Fruit fly (Drosophila melanogaster) whole organism, embryonic: Measurements from ENCODE around the gene CG32483.

Experiments
- Antp ChIP-seq: fragments of 200-800 bp; sonication (Bioruptor generic); optimal IDR thresholded peaks from 3 replicates; lab custom pipeline; 2016; ENCODE audit warnings: missing biosample characterization, missing genetic modification characterization
- CG10267 ChIP-seq: fragments of 200-800 bp; sonication (Bioruptor generic); optimal IDR thresholded peaks from 2 replicates; lab custom pipeline; 2018; ENCODE audit warnings: missing biosample characterization, mild to moderate bottlenecking, missing genetic modification characterization, moderate library complexity
- CG10565 ChIP-seq: fragments of 200-800 bp; sonication (Bioruptor generic); optimal IDR thresholded peaks from 3 replicates; lab custom pipeline; 2016; ENCODE audit warnings: missing biosample characterization, mild to moderate bottlenecking, missing genetic modification characterization
- CG10654 ChIP-seq: fragments of 200-800 bp; sonication (Bioruptor generic); optimal IDR thresholded peaks from 2 replicates; lab custom pipeline; 2016; ENCODE audit warnings: missing biosample characterization, missing genetic modification characterization
- CG11504 ChIP-seq: fragments of 200-800 bp; sonication (Bioruptor generic); optimal IDR thresholded peaks from 3 replicates; lab custom pipeline; 2019; ENCODE audit warnings: missing biosample characterization, mild to moderate bottlenecking, missing genetic modification characterization, moderate library complexity
- CG12219 ChIP-seq: fragments of 200-800 bp; sonication (Bioruptor generic); optimal IDR thresholded peaks from 3 replicates; lab custom pipeline; 2018; ENCODE audit warnings: missing biosample characterization, mild to moderate bottlenecking, missing genetic modification characterization
- CG13424 ChIP-seq: fragments of 200-800 bp; sonication (Bioruptor generic); optimal IDR thresholded peaks from 2 replicates; lab custom pipeline; 2019; ENCODE audit warnings: missing biosample characterization, mild to moderate bottlenecking, missing genetic modification characterization, moderate library complexity
- CG1603 ChIP-seq: fragments of 200-800 bp; sonication (Bioruptor generic); optimal IDR thresholded peaks from 2 replicates; lab custom pipeline; 2019; ENCODE audit warnings: missing biosample characterization, mild to moderate bottlenecking, missing genetic modification characterization, moderate library complexity
- CG17361 ChIP-seq: fragments of 200-800 bp; sonication (Bioruptor generic); IDR thresholded peaks from 3 replicates; pipeline ENCODE4 v1.3.6; 2022; ENCODE audit warnings: missing biosample characterization, missing genetic modification characterization
- CG17385 ChIP-seq: fragments of 200-800 bp; sonication (Bioruptor generic); optimal IDR thresholded peaks from 3 replicates; lab custom pipeline; 2018; ENCODE audit warnings: missing biosample characterization, mild to moderate bottlenecking, missing genetic modification characterization
- CG17568 ChIP-seq: fragments of 200-800 bp; sonication (Bioruptor generic); optimal IDR thresholded peaks from 2 replicates; lab custom pipeline; 2018; ENCODE audit warnings: missing biosample characterization, mild to moderate bottlenecking, missing genetic modification characterization, moderate library complexity
- CG17829 ChIP-seq: fragments of 200-800 bp; optimal IDR thresholded peaks from 2 replicates; lab custom pipeline; 2019; ENCODE audit warnings: missing biosample characterization, mild to moderate bottlenecking, missing genetic modification characterization, moderate library complexity
- CG18262 ChIP-seq: fragments of 200-800 bp; optimal IDR thresholded peaks from 3 replicates; lab custom pipeline; 2019; ENCODE audit warnings: missing biosample characterization, mild to moderate bottlenecking, missing genetic modification characterization, moderate library complexity
- CG18599 ChIP-seq: fragments of 200-800 bp; sonication (Bioruptor generic); optimal IDR thresholded peaks from 3 replicates; lab custom pipeline; 2017; ENCODE audit warnings: missing biosample characterization, missing genetic modification characterization, mild to moderate bottlenecking, moderate library complexity, missing genetic modification reagents
- CG3163 ChIP-seq: fragments of 200-800 bp; sonication (Bioruptor generic); optimal IDR thresholded peaks from 3 replicates; lab custom pipeline; 2016; ENCODE audit warnings: missing biosample characterization, missing genetic modification characterization
- CG3407 ChIP-seq: fragments of 200-800 bp; sonication (Bioruptor generic); optimal IDR thresholded peaks from 2 replicates; lab custom pipeline; 2018; ENCODE audit warnings: missing biosample characterization, mild to moderate bottlenecking, missing genetic modification characterization
- CG4404 ChIP-seq: fragments of 200-800 bp; sonication (Bioruptor generic); IDR thresholded peaks from 2 replicates; pipeline ENCODE4 v1.3.6; 2022; ENCODE audit warnings: missing biosample characterization, missing genetic modification characterization
- CG4424 ChIP-seq: fragments of 200-800 bp; sonication (Bioruptor generic); optimal IDR thresholded peaks from 3 replicates; lab custom pipeline; 2016; ENCODE audit warnings: missing biosample characterization, missing genetic modification characterization
- CG5245 ChIP-seq: fragments of 200-800 bp; sonication (Bioruptor generic); optimal IDR thresholded peaks from 3 replicates; lab custom pipeline; 2016; ENCODE audit warnings: missing biosample characterization, missing genetic modification characterization
- CG5953 ChIP-seq: fragments of 200-800 bp; sonication (Bioruptor generic); IDR thresholded peaks from 2 replicates; pipeline ENCODE4 v1.3.6; 2022; ENCODE audit warnings: missing biosample characterization, missing genetic modification characterization
- CG6175 ChIP-seq: fragments of 200-800 bp; sonication (Bioruptor generic); IDR thresholded peaks from 3 replicates; pipeline ENCODE4 v1.3.6; 2022; ENCODE audit warnings: missing biosample characterization, missing genetic modification characterization
- CG6683 ChIP-seq: fragments of 200-800 bp; sonication (Bioruptor generic); optimal IDR thresholded peaks from 2 replicates; lab custom pipeline; 2017; ENCODE audit warnings: missing biosample characterization, mild to moderate bottlenecking, missing genetic modification characterization, missing genetic modification reagents
- CG6689 ChIP-seq: fragments of 200-800 bp; sonication (Bioruptor generic); IDR thresholded peaks from 2 replicates; pipeline ENCODE4 v1.3.6; 2022; ENCODE audit warnings: missing biosample characterization, missing genetic modification characterization
- CG7745 ChIP-seq: fragments of 200-800 bp; sonication (Bioruptor generic); optimal IDR thresholded peaks from 2 replicates; lab custom pipeline; 2018; ENCODE audit warnings: missing biosample characterization, mild to moderate bottlenecking, missing genetic modification characterization, moderate library complexity
- CG7987 ChIP-seq: fragments of 200-800 bp; sonication (Bioruptor generic); optimal IDR thresholded peaks from 2 replicates; lab custom pipeline; 2018; ENCODE audit warnings: missing biosample characterization, mild to moderate bottlenecking, missing genetic modification characterization, moderate library complexity
- CG8359 ChIP-seq: fragments of 200-800 bp; sonication (Bioruptor generic); optimal IDR thresholded peaks from 2 replicates; lab custom pipeline; 2017; ENCODE audit warnings: missing biosample characterization, mild to moderate bottlenecking, missing genetic modification characterization, borderline replicate concordance
- CG9215 ChIP-seq: fragments of 200-800 bp; sonication (Bioruptor generic); IDR thresholded peaks from 2 replicates; pipeline ENCODE4 v1.3.6; 2022; ENCODE audit warnings: missing biosample characterization, missing genetic modification characterization
- CG9876 ChIP-seq: fragments of 200-800 bp; sonication (Bioruptor generic); optimal IDR thresholded peaks from 2 replicates; lab custom pipeline; 2016; ENCODE audit warnings: missing biosample characterization, missing genetic modification characterization
- Chrac-16 ChIP-seq: fragments of 200-800 bp; sonication (Bioruptor generic); optimal IDR thresholded peaks from 3 replicates; lab custom pipeline; 2016; ENCODE audit warnings: missing biosample characterization, missing genetic modification characterization
- Dip2 ChIP-seq: fragments of 200-800 bp; sonication (Bioruptor generic); IDR thresholded peaks from 2 replicates; pipeline ENCODE4 v1.3.6; 2022; ENCODE audit warnings: missing biosample characterization, missing genetic modification characterization
- Drgx ChIP-seq: fragments of 200-800 bp; sonication (Bioruptor generic); IDR thresholded peaks from 2 replicates; pipeline ENCODE4 v1.3.6; 2022; ENCODE audit warnings: missing biosample characterization, missing genetic modification characterization
- HHEX ChIP-seq: fragments of 200-800 bp; sonication (Bioruptor generic); optimal IDR thresholded peaks from 3 replicates; lab custom pipeline; 2017; ENCODE audit warnings: missing biosample characterization, mild to moderate bottlenecking, missing genetic modification characterization, missing genetic modification reagents
- Hand ChIP-seq: fragments of 200-800 bp; sonication (Bioruptor generic); optimal IDR thresholded peaks from 2 replicates; lab custom pipeline; 2017; ENCODE audit warnings: mild to moderate bottlenecking, missing biosample characterization, missing genetic modification reagents, missing genetic modification characterization
- Lpt ChIP-seq: fragments of >200 bp; optimal IDR thresholded peaks from 2 replicates; lab custom pipeline; 2018; ENCODE audit warnings: missing biosample characterization, missing genetic modification characterization
- MBD-R2 ChIP-seq: fragments of 200-800 bp; sonication (Bioruptor generic); IDR thresholded peaks from 2 replicates; pipeline ENCODE4 v1.3.6; 2022; ENCODE audit warnings: missing biosample characterization, missing genetic modification characterization
- Meics ChIP-seq: fragments of 200-800 bp; sonication (Bioruptor generic); optimal IDR thresholded peaks from 2 replicates; lab custom pipeline; 2017; ENCODE audit warnings: missing biosample characterization, mild to moderate bottlenecking, missing genetic modification characterization
- NFAT ChIP-seq: fragments of 200-800 bp; sonication (Bioruptor generic); IDR thresholded peaks from 2 replicates; pipeline ENCODE4 v1.3.6; 2022; ENCODE audit warnings: missing biosample characterization, missing genetic modification characterization
- Ptx1 ChIP-seq: fragments of 200-800 bp; sonication (Bioruptor generic); IDR thresholded peaks from 2 replicates; pipeline ENCODE4 v1.3.6; 2022; ENCODE audit warnings: missing biosample characterization, missing genetic modification characterization
- Six4 ChIP-seq: fragments of 200-800 bp; sonication (Bioruptor generic); optimal IDR thresholded peaks from 2 replicates; lab custom pipeline; 2016; ENCODE audit warnings: missing biosample characterization, missing genetic modification characterization
- abd-A ChIP-seq: fragments of 200-800 bp; sonication (Bioruptor generic); optimal IDR thresholded peaks from 3 replicates; lab custom pipeline; 2019; ENCODE audit warnings: missing biosample characterization, mild to moderate bottlenecking, missing genetic modification characterization, moderate library complexity
- ase ChIP-seq: fragments of 200-800 bp; sonication (Bioruptor generic); IDR thresholded peaks from 3 replicates; pipeline ENCODE4 v1.3.6; 2022; ENCODE audit warnings: missing biosample characterization, missing genetic modification characterization
- ash1 ChIP-seq: fragments of 200-800 bp; sonication (Bioruptor generic); optimal IDR thresholded peaks from 2 replicates; lab custom pipeline; 2018; ENCODE audit warnings: missing biosample characterization, mild to moderate bottlenecking, missing genetic modification characterization
- bigmax ChIP-seq: fragments of 200-800 bp; sonication (Bioruptor generic); optimal IDR thresholded peaks from 2 replicates; lab custom pipeline; 2018; ENCODE audit warnings: missing biosample characterization, mild to moderate bottlenecking, missing genetic modification characterization
- cas ChIP-seq: fragments of 200-800 bp; sonication (Bioruptor generic); IDR thresholded peaks from 2 replicates; pipeline ENCODE4 v1.3.6; 2022; ENCODE audit warnings: missing biosample characterization, missing genetic modification characterization
- dpn ChIP-seq, 2 experiments: fragments of 200-800 bp; sonication (Bioruptor generic); optimal IDR thresholded peaks; 3 replicates each; lab custom pipeline; 2016; ENCODE audit warnings: missing biosample characterization in 2 of 2, missing genetic modification characterization in 2 of 2
- eyg ChIP-seq: fragments of 200-800 bp; sonication (Bioruptor generic); optimal IDR thresholded peaks from 3 replicates; lab custom pipeline; 2016; ENCODE audit warnings: missing biosample characterization, missing genetic modification characterization
- grn ChIP-seq: fragments of 200-800 bp; sonication (Bioruptor generic); optimal IDR thresholded peaks from 3 replicates; lab custom pipeline; 2017; ENCODE audit warnings: missing biosample characterization, missing genetic modification characterization
- jumu ChIP-seq: fragments of 200-800 bp; sonication (Bioruptor generic); optimal IDR thresholded peaks from 3 replicates; lab custom pipeline; 2016; ENCODE audit warnings: missing biosample characterization, missing genetic modification characterization
- slou ChIP-seq: fragments of 200-800 bp; sonication (Bioruptor generic); optimal IDR thresholded peaks from 3 replicates; lab custom pipeline; 2016; ENCODE audit warnings: missing biosample characterization, missing genetic modification characterization
- sob ChIP-seq: fragments of 200-800 bp; sonication (Bioruptor generic); IDR thresholded peaks from 2 replicates; pipeline ENCODE4 v1.3.6; 2022; ENCODE audit warnings: missing biosample characterization, missing genetic modification characterization

The CG32483 gene

DNA sequence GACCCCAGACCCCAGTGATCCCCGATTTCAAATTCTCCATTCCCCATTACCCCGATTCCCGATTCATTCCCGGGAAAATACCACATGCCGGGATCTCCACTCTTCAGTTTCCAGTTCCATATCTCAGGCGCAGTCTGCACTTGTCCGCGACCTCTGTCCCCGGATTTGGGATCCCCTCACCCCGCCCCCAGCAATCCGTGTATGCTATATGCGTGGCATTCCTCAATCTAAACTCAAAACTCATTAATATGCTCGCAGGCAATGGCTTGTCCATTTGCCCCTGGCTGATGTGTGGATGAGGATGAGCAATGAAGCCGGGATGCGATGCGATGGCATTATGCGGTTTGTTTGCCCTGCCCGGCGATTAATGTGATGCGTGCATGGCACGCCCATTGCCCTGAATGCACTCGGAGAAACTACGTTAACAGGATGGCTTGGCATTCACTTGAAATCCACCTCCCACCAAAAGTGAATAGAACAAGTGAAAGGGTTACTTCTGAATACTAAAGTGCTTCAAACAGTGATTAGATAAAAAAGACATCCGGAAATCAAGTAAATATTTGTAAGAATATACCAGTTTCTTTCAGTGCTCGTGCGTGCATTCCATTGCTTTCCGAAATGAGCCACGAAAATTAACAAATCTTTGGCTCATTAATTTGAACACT, 35.8 kb upstream of the CG32483 start (continued):
- peak; percentile 87 for TF ChIP-seq CG4424 (GFP tag; lab: Kevin White, UChicago)
- peak; percentile 89 for TF ChIP-seq CG6689 (GFP tag; lab: Robert Waterston, UW)
- TF ChIP-seq CG17361 (GFP tag; lab: Robert Waterston, UW) = peak; percentile 82
- TF ChIP-seq CG1603 (tag; lab: Kevin White, UChicago) = peak; percentile 95
- TF ChIP-seq Drgx (GFP tag; lab: Robert Waterston, UW) = 0 out of 2 replicates have a peak, but pooled peaks have one; percentile 8
- no peak for TF ChIP-seq cas
- no peak for TF ChIP-seq MBD-R2 (GFP tag; lab: Robert Waterston, UW)
- TF ChIP-seq eyg = peak; percentile 26
- peak; percentile 78 for TF ChIP-seq CG10654 (GFP tag; lab: Kevin White, UChicago)
- TF ChIP-seq CG17385 (GFP tag; lab: Kevin White, UChicago) = peak; percentile 20
- TF ChIP-seq CG11504 (tag; lab: Kevin White, UChicago) = peak; percentile 64
- no peak for TF ChIP-seq CG6175 (GFP tag; lab: Robert Waterston, UW)
- TF ChIP-seq NFAT (GFP tag; lab: Robert Waterston, UW) = no peak
- TF ChIP-seq CG4404 (GFP tag; lab: Robert Waterston, UW) = peak; percentile 96
- no peak for TF ChIP-seq slou (GFP tag; lab: Kevin White, UChicago)
- TF ChIP-seq Meics (GFP tag; lab: Kevin White, UChicago) = no peak
- peak; percentile 10; the same call in 1 of the 2 replicates for TF ChIP-seq sob (GFP tag; lab: Robert Waterston, UW)
- peak; percentile 70 for TF ChIP-seq CG12219 (GFP tag; lab: Kevin White, UChicago)
- TF ChIP-seq CG13424 (tag; lab: Kevin White, UChicago) = peak; percentile 56
- TF ChIP-seq CG6683 (GFP tag; lab: Kevin White, UChicago) = no peak
- peak; percentile 62 for TF ChIP-seq Antp
- TF ChIP-seq CG3163 (GFP tag; lab: Kevin White, UChicago) = peak; percentile 52
- no peak for TF ChIP-seq Lpt (GFP tag; lab: Kevin White, UChicago)
- peak; percentile 91 for TF ChIP-seq CG5245
- no peak for TF ChIP-seq ash1 (GFP tag; lab: Kevin White, UChicago)
- TF ChIP-seq CG3407 (GFP tag; lab: Kevin White, UChicago) = peak; percentile 72
- no peak for TF ChIP-seq bigmax (GFP tag; lab: Kevin White, UChicago)
- TF ChIP-seq CG5953 = no peak
- TF ChIP-seq CG10565 (GFP tag; lab: Kevin White, UChicago) = peak; percentile 4
- no peak for TF ChIP-seq grn
- TF ChIP-seq Six4 (GFP tag; lab: Kevin White, UChicago) = peak; percentile 80
- TF ChIP-seq jumu (GFP tag; lab: Kevin White, UChicago) = peak; percentile 87
- peak; percentile 21; the same call in 1 of the 3 replicates for TF ChIP-seq ase (GFP tag; lab: Robert Waterston, UW)
- TF ChIP-seq CG18262 (tag; lab: Kevin White, UChicago) = peak; percentile 94
- TF ChIP-seq CG7745 (tag; lab: Kevin White, UChicago) = peak; percentile 57
- TF ChIP-seq CG17829 (tag; lab: Kevin White, UChicago) = peak; percentile 93
- TF ChIP-seq HHEX (GFP tag; lab: Kevin White, UChicago) = peak; percentile 32
- TF ChIP-seq CG8359 (GFP tag; lab: Kevin White, UChicago) = peak; percentile 69
- peak; percentile 42 for TF ChIP-seq CG9876
- no peak for TF ChIP-seq Hand (GFP tag; lab: Kevin White, UChicago)
- no peak for TF ChIP-seq CG18599 (GFP tag; lab: Kevin White, UChicago)
- peak; percentile 87 for TF ChIP-seq CG10267 (tag; lab: Kevin White, UChicago)
- TF ChIP-seq Chrac-16 (GFP tag; lab: Kevin White, UChicago) = peak; percentile 90
- peak; percentile 62 for TF ChIP-seq Ptx1 (GFP tag; lab: Robert Waterston, UW)
- peak; percentile 33; the same call in 1 of the 2 replicates for TF ChIP-seq CG9215 (GFP tag; lab: Robert Waterston, UW)
- peak; percentile 20 for TF ChIP-seq abd-A (tag; lab: Kevin White, UChicago)
- peak; percentile 68 to 76 for TF ChIP-seq dpn (GFP tag; optimal IDR thresholded peaks at IDR 0.05; lab: Kevin White, UChicago)
- TF ChIP-seq Dip2 (GFP tag; lab: Robert Waterston, UW) = no peak
- peak; percentile 57 for TF ChIP-seq CG17568 (GFP tag; lab: Kevin White, UChicago)
- TF ChIP-seq CG7987 (GFP tag; lab: Kevin White, UChicago) = peak; percentile 39
